Fruit fly (Drosophila melanogaster) S2 (cell line): ENCODE measurements around the gene CG10376.
A peak's percentile ranks its signal among the peaks of the same experiment; 100 is the strongest.

ENCODE experiments used
- CG8478 ChIP-seq: fragments of >200 bp; optimal IDR thresholded peaks from 2 replicates; lab custom pipeline; 2018
- CTCF ChIP-seq, 2 experiments: fragments of >200 bp; optimal IDR thresholded peaks; 2 replicates each; lab custom pipeline; 2018

dm6 chr2L:18665952-18666606, 36.8 kb downstream of the CG10376 start:
- TF ChIP-seq CG8478 (lab: Kevin White, UChicago) (no peak), CTCF (optimal IDR thresholded peaks at IDR 0.05; lab: Kevin White, UChicago) (peak; percentile 93 to 97)
